Worm (Caenorhabditis elegans) whole organism, young adult: ENCODE results near the gene T14A8.2.

Experiments
- F33H1.4 ChIP-seq: fragments of 200-800 bp; sonication (Bioruptor generic); IDR thresholded peaks from 2 replicates; pipeline ENCODE4 v1.3.6; 2022; ENCODE audit warnings: missing genetic modification reagents, missing genetic modification characterization, missing compliant biosample characterization
- Y95B8A.8 ChIP-seq: fragments of 200-800 bp; sonication (Bioruptor generic); IDR thresholded peaks from 2 replicates; pipeline ENCODE4 v1.3.6; 2022; ENCODE audit warnings: missing genetic modification reagents, missing genetic modification characterization, missing compliant biosample characterization
- akir-1 ChIP-seq: fragments of 200-800 bp; sonication (Bioruptor generic); optimal IDR thresholded peaks from 2 replicates; lab custom pipeline; 2018; ENCODE audit warnings: mild to moderate bottlenecking, missing genetic modification characterization, moderate library complexity, missing compliant biosample characterization
- dpl-1 ChIP-seq: fragments of 150-350 bp; optimal IDR thresholded peaks from 2 replicates; lab custom pipeline; 2014; ENCODE audit warnings: missing biosample characterization, missing genetic modification reagents, missing genetic modification characterization
- lag-1 ChIP-seq: fragments of 200-800 bp; sonication (Bioruptor generic); IDR thresholded peaks from 2 replicates; pipeline ENCODE4 v1.3.6; 2022; ENCODE audit warnings: missing genetic modification reagents, missing genetic modification characterization, missing compliant biosample characterization
- lin-35 ChIP-seq, 3 experiments: fragments of 150-350 bp in 2 of 3; sonication (generic microtip) in 1 of 3; optimal IDR thresholded peaks; 2 replicates each; lab custom pipeline; 2014 to 2018; ENCODE audit warnings: missing biosample characterization in 3 of 3, missing genetic modification characterization in 3 of 3, missing genetic modification reagents in 3 of 3
- madf-10 ChIP-seq: sonication (generic microtip); optimal IDR thresholded peaks from 2 replicates; lab custom pipeline; 2016; ENCODE audit warnings: mild to moderate bottlenecking, missing genetic modification characterization, missing compliant biosample characterization
- mxl-1 ChIP-seq: sonication (generic microtip); optimal IDR thresholded peaks from 2 replicates; lab custom pipeline; 2016; ENCODE audit warnings: missing genetic modification characterization, missing compliant biosample characterization
- nfya-1 ChIP-seq: sonication (generic microtip); optimal IDR thresholded peaks from 2 replicates; lab custom pipeline; 2017; ENCODE audit warnings: antibody characterized with exemption, missing compliant biosample characterization, missing genetic modification characterization, borderline replicate concordance; ENCODE audit not compliant: insufficient read depth
- sea-2 ChIP-seq: fragments of 200-800 bp; sonication (Bioruptor generic); IDR thresholded peaks from 2 replicates; pipeline ENCODE4 v1.3.6; 2022; ENCODE audit warnings: missing genetic modification characterization, missing compliant biosample characterization
- tbx-9 ChIP-seq: sonication (generic microtip); optimal IDR thresholded peaks from 2 replicates; lab custom pipeline; 2016; ENCODE audit warnings: borderline replicate concordance, missing genetic modification characterization, inconsistent platforms, missing compliant biosample characterization
- tlf-1 ChIP-seq: fragments of 200-800 bp; sonication (Bioruptor generic); optimal IDR thresholded peaks from 2 replicates; lab custom pipeline; 2018; ENCODE audit warnings: mild to moderate bottlenecking, missing genetic modification characterization, missing compliant biosample characterization
- ztf-28 ChIP-seq: fragments of 200-800 bp; sonication (Bioruptor generic); IDR thresholded peaks from 2 replicates; pipeline ENCODE4 v1.3.6; 2022; ENCODE audit warnings: missing genetic modification reagents, missing genetic modification characterization, missing compliant biosample characterization

DNA sequence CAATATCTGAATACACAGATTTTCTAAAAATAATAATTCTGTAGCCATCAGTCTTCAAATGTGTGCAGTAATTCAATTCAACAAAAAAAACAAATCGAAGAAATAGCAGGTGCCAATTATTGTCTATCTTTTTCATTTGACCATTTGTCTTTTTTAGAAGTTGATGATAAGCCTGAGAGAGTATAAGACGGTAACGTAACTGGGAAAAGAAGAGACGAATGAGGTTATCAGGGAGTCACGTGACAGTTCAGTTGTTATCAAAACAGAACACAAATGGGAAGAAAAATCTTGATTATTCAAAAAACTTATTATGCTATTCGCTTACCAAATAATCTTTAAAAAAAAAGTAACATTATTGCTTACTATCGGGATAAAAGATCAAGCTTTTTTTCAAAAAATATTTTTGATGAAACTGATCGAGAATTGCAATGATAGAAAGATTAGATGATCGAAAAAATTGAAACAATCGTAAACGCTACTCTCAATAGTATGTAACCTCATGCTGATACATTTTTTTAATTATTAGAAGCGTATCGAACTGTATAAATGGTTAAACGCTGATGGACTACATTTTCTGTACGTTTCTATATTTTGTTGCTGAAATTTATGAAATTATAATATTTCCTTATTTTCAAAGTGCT lies 22.0 kb upstream of the T14A8.2 start:
- TF ChIP-seq tlf-1 (no peak), akir-1 (GFP tag; lab: Kevin White, UChicago) (no peak), F33H1.4 (GFP tag; lab: Robert Waterston, UW) (no peak), tbx-9 (tag; lab: Kevin White, UChicago) (no peak), dpl-1 (no peak), nfya-1 (tag; lab: Kevin White, UChicago) (no peak), mxl-1 (tag; lab: Kevin White, UChicago) (no peak), lin-35 (GFP tag; optimal IDR thresholded peaks at IDR 0.05; lab: Kevin White, UChicago) (no peak), Y95B8A.8 (GFP tag; lab: Robert Waterston, UW) (no peak), sea-2 (GFP tag; lab: Robert Waterston, UW) (no peak), lag-1 (GFP tag; lab: Robert Waterston, UW) (no peak), ztf-28 (no peak), madf-10 (tag; lab: Kevin White, UChicago) (no peak)
